Fruit fly (Drosophila melanogaster): ENCODE results near the gene CG34436.

The CG34436 gene

DNA sequence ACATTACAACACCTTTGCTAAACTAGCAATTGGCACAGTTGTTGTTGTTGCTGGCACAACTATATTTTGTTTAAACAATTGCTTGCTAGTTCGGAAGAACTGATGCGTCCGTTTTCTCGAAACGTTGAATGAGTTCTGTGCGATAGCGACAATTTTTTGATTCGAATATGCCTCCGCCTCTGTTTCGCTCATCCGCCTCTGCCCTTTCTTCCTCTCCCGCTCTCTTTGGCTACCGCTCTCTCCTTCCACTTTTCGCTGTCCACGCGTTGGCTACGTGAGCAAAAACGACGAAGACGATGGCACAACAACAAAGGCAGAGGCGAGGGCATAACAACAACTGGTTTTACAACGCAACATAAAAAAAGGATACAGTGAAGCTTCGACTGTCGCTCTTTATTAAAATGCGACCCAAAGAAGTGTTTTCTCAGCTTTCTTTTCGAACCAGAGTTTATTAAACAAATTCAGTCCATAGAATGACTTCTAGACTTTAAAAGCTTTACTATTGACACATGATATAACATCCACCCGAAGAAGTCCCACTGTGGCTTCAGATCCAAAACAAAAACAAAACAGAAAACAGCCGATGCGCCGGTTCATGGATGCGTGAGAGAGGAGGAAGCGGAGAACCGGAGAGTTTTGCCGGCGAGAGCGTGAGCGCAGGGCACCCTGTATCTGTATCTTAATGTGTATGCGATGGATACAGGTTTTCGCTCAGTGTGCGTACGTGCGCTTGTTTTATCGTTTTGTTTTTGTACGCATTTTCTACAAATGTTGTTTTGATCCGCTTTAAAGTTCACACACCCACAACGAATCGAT, 44.0 kb downstream of the CG34436 start:
- peak; percentile 100 for TF ChIP-seq h (GFP tag; optimal IDR thresholded peaks at IDR 0.05)
- peak; percentile 100 for TF ChIP-seq Rel (GFP tag; optimal IDR thresholded peaks at IDR 0.05)
- peak; percentile 94 for TF ChIP-seq Rel (tag; optimal IDR thresholded peaks at IDR 0.05)
- peak; percentile 100 for TF ChIP-seq woc (GFP tag; optimal IDR thresholded peaks at IDR 0.05)
- peak; percentile 93 for TF ChIP-seq Dif (GFP tag; optimal IDR thresholded peaks at IDR 0.05; ENCODE audit: partially characterized antibody)
- TF ChIP-seq tai (GFP tag; optimal IDR thresholded peaks at IDR 0.05): peak; percentile 99
- no peak for TF ChIP-seq Abd-B (GFP tag; optimal IDR thresholded peaks at IDR 0.05)
- peak; percentile 93 for TF ChIP-seq jim (GFP tag; optimal IDR thresholded peaks at IDR 0.05)
- TF ChIP-seq foxo (GFP tag; optimal IDR thresholded peaks at IDR 0.05): peak; percentile 99 to 100
- TF ChIP-seq Jra (GFP tag; optimal IDR thresholded peaks at IDR 0.05): peak; percentile 99
- no peak for TF ChIP-seq pan (optimal IDR thresholded peaks at IDR 0.05)
- peak; percentile 100 for TF ChIP-seq rgr (GFP tag; optimal IDR thresholded peaks at IDR 0.05)
- peak; percentile 100 for TF ChIP-seq br (GFP tag; optimal IDR thresholded peaks at IDR 0.05)
- peak; percentile 100 for TF ChIP-seq psq (GFP tag; optimal IDR thresholded peaks at IDR 0.05)
- peak; percentile 99 for TF ChIP-seq sv (GFP tag; optimal IDR thresholded peaks at IDR 0.05)
- TF ChIP-seq dmrt93B (GFP tag; optimal IDR thresholded peaks at IDR 0.05): peak; percentile 99
- no peak for TF ChIP-seq usp (GFP tag; optimal IDR thresholded peaks at IDR 0.05)
- peak; percentile 98 for TF ChIP-seq CrebA (GFP tag; optimal IDR thresholded peaks at IDR 0.05; ENCODE audit: borderline replicate concordance)
- TF ChIP-seq N (GFP tag; optimal IDR thresholded peaks at IDR 0.05): no peak
- peak; percentile 96 for TF ChIP-seq GATAd (GFP tag; optimal IDR thresholded peaks at IDR 0.05)
- TF ChIP-seq CG32264 (GFP tag; optimal IDR thresholded peaks at IDR 0.05): peak; percentile 99
- TF ChIP-seq Vsx2 (GFP tag; optimal IDR thresholded peaks at IDR 0.05; ENCODE audit: partially characterized antibody): peak; percentile 51
- peak; percentile 100 for TF ChIP-seq Hnf4 (GFP tag; optimal IDR thresholded peaks at IDR 0.05)
- TF ChIP-seq Myc (optimal IDR thresholded peaks at IDR 0.05): no peak
- TF ChIP-seq Hr78 (GFP tag; optimal IDR thresholded peaks at IDR 0.05): no peak
- peak; percentile 99 for TF ChIP-seq HLH106 (tag; optimal IDR thresholded peaks at IDR 0.05)
- TF ChIP-seq dl (GFP tag; optimal IDR thresholded peaks at IDR 0.05; ENCODE audit: insufficient read depth in 1 of 2, partially characterized antibody in 2 of 2): peak; percentile 84 to 90
- TF ChIP-seq Dfd (GFP tag; optimal IDR thresholded peaks at IDR 0.05): peak; percentile 95
- TF ChIP-seq fru (GFP tag; optimal IDR thresholded peaks at IDR 0.05): peak; percentile 100
- TF ChIP-seq dsf (GFP tag; optimal IDR thresholded peaks at IDR 0.05; ENCODE audit: borderline replicate concordance): peak; percentile 97
- TF ChIP-seq Hr83 (GFP tag; optimal IDR thresholded peaks at IDR 0.05; ENCODE audit: poor library complexity, severe bottlenecking): peak; percentile 94
- TF ChIP-seq Mio (GFP tag; optimal IDR thresholded peaks at IDR 0.05): peak; percentile 98
- peak; percentile 100 for TF ChIP-seq ey (GFP tag; optimal IDR thresholded peaks at IDR 0.05)
- TF ChIP-seq Sp1 (GFP tag; optimal IDR thresholded peaks at IDR 0.05): peak; percentile 100
- TF ChIP-seq CG9705 (GFP tag; optimal IDR thresholded peaks at IDR 0.05): peak; percentile 99
- no peak for TF ChIP-seq lola (GFP tag; optimal IDR thresholded peaks at IDR 0.05)
- TF ChIP-seq sage (GFP tag; optimal IDR thresholded peaks at IDR 0.05): peak; percentile 99
- peak; percentile 98 for TF ChIP-seq brk (GFP tag; optimal IDR thresholded peaks at IDR 0.05)
- peak; percentile 100 for TF ChIP-seq OdsH (GFP tag; optimal IDR thresholded peaks at IDR 0.05)

- TF ChIP-seq sage (GFP tag; optimal IDR thresholded peaks at IDR 0.05) (no peak), usp (GFP tag; optimal IDR thresholded peaks at IDR 0.05) (no peak), Hr83 (GFP tag; optimal IDR thresholded peaks at IDR 0.05; ENCODE audit: poor library complexity, severe bottlenecking) (no peak), Jra (GFP tag; optimal IDR thresholded peaks at IDR 0.05) (peak; percentile 14), rgr (GFP tag; optimal IDR thresholded peaks at IDR 0.05) (peak; percentile 23), Hnf4 (GFP tag; optimal IDR thresholded peaks at IDR 0.05) (no peak), Dif (GFP tag; optimal IDR thresholded peaks at IDR 0.05; ENCODE audit: partially characterized antibody) (no peak), pan (optimal IDR thresholded peaks at IDR 0.05) (no peak), foxo (GFP tag; optimal IDR thresholded peaks at IDR 0.05) (peak in 1 of 2 experiments; percentile 12), dsf (GFP tag; optimal IDR thresholded peaks at IDR 0.05; ENCODE audit: borderline replicate concordance) (no peak), dmrt93B (GFP tag; optimal IDR thresholded peaks at IDR 0.05) (no peak), OdsH (GFP tag; optimal IDR thresholded peaks at IDR 0.05) (peak; percentile 16), Myc (optimal IDR thresholded peaks at IDR 0.05) (no peak), ey (GFP tag; optimal IDR thresholded peaks at IDR 0.05) (no peak), br (GFP tag; optimal IDR thresholded peaks at IDR 0.05) (no peak), Hr78 (GFP tag; optimal IDR thresholded peaks at IDR 0.05) (no peak), fru (GFP tag; optimal IDR thresholded peaks at IDR 0.05) (no peak), sv (GFP tag; optimal IDR thresholded peaks at IDR 0.05) (peak; percentile 18), CG9705 (GFP tag; optimal IDR thresholded peaks at IDR 0.05) (no peak), jim (GFP tag; optimal IDR thresholded peaks at IDR 0.05) (no peak), lola (GFP tag; optimal IDR thresholded peaks at IDR 0.05) (no peak), h (GFP tag; optimal IDR thresholded peaks at IDR 0.05) (no peak), Vsx2 (GFP tag; optimal IDR thresholded peaks at IDR 0.05; ENCODE audit: partially characterized antibody) (no peak), Rel (GFP tag; optimal IDR thresholded peaks at IDR 0.05) (no peak), Rel (tag; optimal IDR thresholded peaks at IDR 0.05) (no peak), tai (GFP tag; optimal IDR thresholded peaks at IDR 0.05) (no peak), Dfd (GFP tag; optimal IDR thresholded peaks at IDR 0.05) (no peak), HLH106 (tag; optimal IDR thresholded peaks at IDR 0.05) (no peak), Sp1 (GFP tag; optimal IDR thresholded peaks at IDR 0.05) (no peak), CrebA (GFP tag; optimal IDR thresholded peaks at IDR 0.05; ENCODE audit: borderline replicate concordance) (no peak), CG32264 (GFP tag; optimal IDR thresholded peaks at IDR 0.05) (no peak), Abd-B (GFP tag; optimal IDR thresholded peaks at IDR 0.05) (no peak), GATAd (GFP tag; optimal IDR thresholded peaks at IDR 0.05) (no peak), brk (GFP tag; optimal IDR thresholded peaks at IDR 0.05) (no peak), N (GFP tag; optimal IDR thresholded peaks at IDR 0.05) (no peak), Mio (GFP tag; optimal IDR thresholded peaks at IDR 0.05) (no peak), dl (GFP tag; optimal IDR thresholded peaks at IDR 0.05; ENCODE audit: insufficient read depth in 1 of 2, partially characterized antibody in 2 of 2) (no peak), psq (GFP tag; optimal IDR thresholded peaks at IDR 0.05) (no peak), woc (GFP tag; optimal IDR thresholded peaks at IDR 0.05) (no peak)
Observed at dm6 chr3R:28327132-28327531, 44.8 kb downstream of the CG34436 start.

Measured in whole organism, wandering third instar larva.